Worm (Caenorhabditis elegans) whole organism, L4/young adult: Measurements from ENCODE around the gene irld-36.

ENCODE experiments used
- dao-5 ChIP-seq: sonication (generic microtip); optimal IDR thresholded peaks from 2 replicates; lab custom pipeline; 2016; ENCODE audit warnings: missing genotype, missing genetic modification characterization, moderate library complexity, missing compliant biosample characterization
- him-1 ChIP-seq: sonication (generic microtip); optimal IDR thresholded peaks from 2 replicates; lab custom pipeline; 2016; ENCODE audit warnings: missing genotype, missing genetic modification reagents, missing genetic modification characterization, missing compliant biosample characterization

DNA sequence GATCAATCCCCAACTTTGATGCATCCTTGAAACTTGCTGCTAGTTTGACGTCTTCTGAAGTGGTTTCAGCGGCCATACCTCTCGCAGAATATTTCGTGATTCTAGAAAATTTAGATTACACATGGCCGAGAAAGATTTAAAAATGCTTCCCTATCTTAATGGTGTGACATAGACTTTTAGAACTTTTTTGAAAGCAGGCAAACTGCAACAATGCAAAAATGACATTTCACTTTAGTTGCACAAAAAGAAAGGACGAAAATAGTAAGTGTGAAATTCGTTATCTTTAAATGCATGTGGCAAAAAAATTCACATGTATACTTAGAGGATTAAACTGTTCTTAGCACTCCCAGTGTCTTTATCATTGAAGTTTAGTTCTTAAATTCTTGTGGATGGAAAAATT is 22.0 kb upstream of the irld-36 start, which contains the start of gene ZC204.12:
- TF ChIP-seq him-1 (no peak), dao-5 (no peak)
